Fruit fly (Drosophila melanogaster) whole organism, adult: ENCODE measurements around the gene CG13315.

Experiments used
- CG11617 ChIP-seq: fragments of 200-800 bp; sonication (Bioruptor generic); optimal IDR thresholded peaks from 2 replicates; lab custom pipeline; 2017; ENCODE audit warnings: mild to moderate bottlenecking, missing biosample characterization, missing genetic modification reagents, missing genetic modification characterization
- CG12768 ChIP-seq: fragments of 200-800 bp; sonication (Bioruptor generic); optimal IDR thresholded peaks from 2 replicates; lab custom pipeline; 2017; ENCODE audit warnings: missing biosample characterization, missing genetic modification characterization, mild to moderate bottlenecking, moderate library complexity, missing genetic modification reagents
- CG14711 ChIP-seq: fragments of 200-800 bp; sonication (Bioruptor generic); optimal IDR thresholded peaks from 2 replicates; lab custom pipeline; 2018; ENCODE audit warnings: missing biosample characterization, mild to moderate bottlenecking, missing genetic modification characterization, moderate library complexity
- CG1620 ChIP-seq: fragments of 200-800 bp; sonication (Bioruptor generic); optimal IDR thresholded peaks from 2 replicates; lab custom pipeline; 2016; ENCODE audit warnings: missing biosample characterization, missing genetic modification characterization
- CG33017 ChIP-seq: fragments of 200-800 bp; sonication (Bioruptor generic); optimal IDR thresholded peaks from 2 replicates; lab custom pipeline; 2018; ENCODE audit warnings: missing biosample characterization, mild to moderate bottlenecking, missing genetic modification characterization, moderate library complexity
- CG5204 ChIP-seq: fragments of 200-800 bp; sonication (Bioruptor generic); optimal IDR thresholded peaks from 2 replicates; lab custom pipeline; 2016; ENCODE audit warnings: missing biosample characterization, missing genetic modification characterization
- CG7045 ChIP-seq: fragments of 200-800 bp; sonication (Bioruptor generic); optimal IDR thresholded peaks from 2 replicates; lab custom pipeline; 2017; ENCODE audit warnings: missing biosample characterization, mild to moderate bottlenecking, missing genetic modification characterization
- CG7101 ChIP-seq: fragments of 200-800 bp; sonication (Bioruptor generic); optimal IDR thresholded peaks from 2 replicates; lab custom pipeline; 2018; ENCODE audit warnings: missing biosample characterization, mild to moderate bottlenecking, missing genetic modification characterization, moderate library complexity
- Clk ChIP-seq: fragments of 200-800 bp; sonication (Bioruptor generic); optimal IDR thresholded peaks from 2 replicates; lab custom pipeline; 2017; ENCODE audit warnings: missing biosample characterization, missing genetic modification characterization
- Crg-1 ChIP-seq: fragments of 200-800 bp; sonication (Bioruptor generic); optimal IDR thresholded peaks from 2 replicates; lab custom pipeline; 2016; ENCODE audit warnings: missing biosample characterization, missing genetic modification characterization
- Hr96 ChIP-seq: fragments of 200-800 bp; sonication (Bioruptor generic); optimal IDR thresholded peaks from 2 replicates; lab custom pipeline; 2016; ENCODE audit warnings: missing biosample characterization, missing genetic modification characterization
- Mnt ChIP-seq: fragments of 200-800 bp; sonication (Bioruptor generic); optimal IDR thresholded peaks from 2 replicates; lab custom pipeline; 2016; ENCODE audit warnings: missing biosample characterization, mild to moderate bottlenecking, missing genetic modification characterization
- bab1 ChIP-seq: fragments of 200-800 bp; sonication (Bioruptor generic); optimal IDR thresholded peaks from 3 replicates; lab custom pipeline; 2019; ENCODE audit warnings: missing biosample characterization, mild to moderate bottlenecking, missing genetic modification characterization, moderate library complexity
- cic ChIP-seq: fragments of 200-800 bp; sonication (Bioruptor generic); optimal IDR thresholded peaks from 2 replicates; lab custom pipeline; 2017; ENCODE audit warnings: missing biosample characterization, mild to moderate bottlenecking, missing genetic modification characterization, moderate library complexity
- cnc ChIP-seq, 2 experiments: fragments of >200 bp; optimal IDR thresholded peaks; 2 replicates each; lab custom pipeline; 2017
- kay ChIP-seq: fragments of 200-800 bp; sonication (Bioruptor generic); peaks from one replicate; lab custom pipeline; 2016; ENCODE audit warnings: missing biosample characterization, missing genetic modification characterization, borderline replicate concordance
- ovo ChIP-seq: fragments of 200-800 bp; sonication (Bioruptor generic); optimal IDR thresholded peaks from 2 replicates; lab custom pipeline; 2016; ENCODE audit warnings: missing biosample characterization, missing genetic modification characterization
- pad ChIP-seq: fragments of 200-800 bp; sonication (Bioruptor generic); optimal IDR thresholded peaks from 3 replicates; lab custom pipeline; 2017; ENCODE audit warnings: missing biosample characterization, missing genetic modification characterization, mild to moderate bottlenecking, moderate library complexity, missing genetic modification reagents
- tj ChIP-seq: fragments of 200-800 bp; sonication (Bioruptor generic); optimal IDR thresholded peaks from 3 replicates; lab custom pipeline; 2017; ENCODE audit warnings: missing biosample characterization, mild to moderate bottlenecking, missing genetic modification characterization, moderate library complexity
- toe ChIP-seq: fragments of 200-800 bp; sonication (Bioruptor generic); optimal IDR thresholded peaks from 2 replicates; lab custom pipeline; 2016; ENCODE audit warnings: missing biosample characterization, missing genetic modification characterization

Gene CG13315

dm6 chr3L:9054822-9055407 lies 41.8 kb upstream of the CG13315 start:
- TF ChIP-seq kay (GFP tag; lab: Kevin White, UChicago) (no peak), CG7101 (tag; lab: Kevin White, UChicago) (no peak), ovo (GFP tag; lab: Kevin White, UChicago) (no peak), CG7045 (no peak), toe (no peak), CG14711 (no peak)

DNA sequence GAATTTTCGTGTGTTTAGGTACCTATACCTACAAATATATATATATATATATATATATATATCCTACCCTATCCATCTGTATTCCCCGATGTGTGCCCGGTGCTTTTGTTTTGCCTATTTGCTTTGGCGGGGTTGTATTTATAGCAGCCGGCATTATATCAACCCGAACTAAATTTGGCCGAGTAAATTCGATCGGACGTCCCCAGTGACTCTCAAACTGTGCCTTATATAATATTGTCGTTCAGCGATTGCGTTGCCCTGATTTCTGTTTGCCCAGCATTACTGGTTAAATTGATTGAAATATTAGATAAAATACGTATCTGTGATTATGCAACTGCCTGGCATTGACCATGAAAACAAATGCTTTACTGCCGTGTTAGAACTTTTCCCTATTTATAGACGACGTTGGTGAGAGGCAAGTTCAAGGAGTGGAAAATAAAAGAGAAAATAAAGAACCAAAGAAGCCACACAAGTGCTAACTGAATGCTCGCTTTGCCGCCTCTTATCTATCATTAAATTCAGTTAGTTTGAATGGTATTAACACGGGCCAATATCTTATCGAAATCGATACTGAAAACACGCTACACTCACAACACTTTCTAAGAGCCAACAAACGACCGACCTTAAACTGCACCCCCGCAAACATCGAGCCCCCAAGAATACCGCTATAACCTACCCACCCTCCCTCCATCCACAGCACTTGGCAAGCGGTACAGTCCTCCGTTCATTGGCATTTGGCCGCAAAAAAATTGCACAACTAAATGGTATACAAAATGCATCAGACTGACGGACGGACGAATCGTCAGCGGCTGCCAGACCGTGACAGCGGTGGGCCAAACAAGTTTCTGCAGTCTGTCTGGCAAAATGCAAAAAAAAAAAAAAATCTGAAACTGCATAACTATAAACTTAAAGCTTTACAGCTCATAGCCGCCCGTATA lies 40.5 kb upstream of the CG13315 start:
- TF ChIP-seq bab1 (GFP tag; lab: Kevin White, UChicago) (no peak), cic (peak; percentile 75), cnc (optimal IDR thresholded peaks at IDR 0.05; lab: Kevin White, UChicago) (no peak), CG7101 (tag; lab: Kevin White, UChicago) (peak; percentile 14), kay (GFP tag; lab: Kevin White, UChicago) (peak; percentile 42), CG14711 (peak; percentile 28), CG7045 (no peak), CG33017 (tag; lab: Kevin White, UChicago) (no peak), toe (no peak), tj (GFP tag; lab: Kevin White, UChicago) (peak; percentile 44), ovo (GFP tag; lab: Kevin White, UChicago) (peak; percentile 94), CG12768 (GFP tag; lab: Kevin White, UChicago) (peak; percentile 11), Hr96 (GFP tag; lab: Kevin White, UChicago) (no peak), CG5204 (GFP tag; lab: Kevin White, UChicago) (no peak), Crg-1 (peak; percentile 11), CG11617 (GFP tag; lab: Kevin White, UChicago) (peak; percentile 51), CG1620 (GFP tag; lab: Kevin White, UChicago) (no peak), Mnt (GFP tag; lab: Kevin White, UChicago) (peak; percentile 60), pad (GFP tag; lab: Kevin White, UChicago) (no peak), Clk (GFP tag; lab: Kevin White, UChicago) (no peak)

DNA sequence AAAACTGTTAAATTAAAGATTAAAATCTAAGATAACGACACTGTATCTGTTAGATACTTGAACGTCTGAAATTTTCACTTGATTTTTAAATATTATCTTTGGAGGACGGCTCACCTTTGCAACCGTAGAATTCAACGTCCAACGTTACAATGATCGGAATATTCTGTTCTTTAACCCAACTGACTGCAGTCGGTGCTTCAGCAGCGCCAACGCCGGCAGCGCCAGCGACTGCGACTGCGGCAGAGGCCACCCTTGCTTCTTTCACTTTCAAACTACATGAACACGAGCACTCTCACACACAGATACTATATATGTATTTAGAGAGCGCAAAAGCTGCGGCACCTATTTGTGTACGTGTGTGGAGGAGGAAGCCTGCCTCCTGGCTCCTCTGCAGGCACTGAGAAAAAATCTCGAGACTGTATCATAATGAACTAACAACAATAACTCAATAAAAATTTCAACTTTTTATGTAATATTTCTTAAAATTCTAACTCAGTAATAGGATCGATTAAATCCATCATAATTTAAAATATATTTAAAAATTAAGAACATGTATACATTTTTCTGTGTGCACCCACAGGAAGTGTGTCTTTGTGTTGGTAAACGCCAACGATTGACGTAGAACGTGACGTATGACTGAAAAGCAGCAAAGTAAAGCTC lies 39.1 kb upstream of the CG13315 start:
- TF ChIP-seq CG12768 (GFP tag; lab: Kevin White, UChicago) (peak; percentile 96), CG7101 (tag; lab: Kevin White, UChicago) (peak; percentile 97), pad (GFP tag; lab: Kevin White, UChicago) (peak; percentile 83), Hr96 (GFP tag; lab: Kevin White, UChicago) (peak; percentile 80), Crg-1 (peak; percentile 83), Clk (GFP tag; lab: Kevin White, UChicago) (peak; percentile 96), CG11617 (GFP tag; lab: Kevin White, UChicago) (peak; percentile 95), bab1 (GFP tag; lab: Kevin White, UChicago) (peak; percentile 53), ovo (GFP tag; lab: Kevin White, UChicago) (peak; percentile 77), CG5204 (GFP tag; lab: Kevin White, UChicago) (peak; percentile 91), CG7045 (peak; percentile 97), kay (GFP tag; lab: Kevin White, UChicago) (peak; percentile 93), Mnt (GFP tag; lab: Kevin White, UChicago) (peak; percentile 82), cnc (optimal IDR thresholded peaks at IDR 0.05; lab: Kevin White, UChicago) (no peak), CG33017 (tag; lab: Kevin White, UChicago) (peak; percentile 98), CG14711 (peak; percentile 93), cic (peak; percentile 94), tj (GFP tag; lab: Kevin White, UChicago) (peak; percentile 77), toe (peak; percentile 91), CG1620 (GFP tag; lab: Kevin White, UChicago) (peak; percentile 67)

DNA sequence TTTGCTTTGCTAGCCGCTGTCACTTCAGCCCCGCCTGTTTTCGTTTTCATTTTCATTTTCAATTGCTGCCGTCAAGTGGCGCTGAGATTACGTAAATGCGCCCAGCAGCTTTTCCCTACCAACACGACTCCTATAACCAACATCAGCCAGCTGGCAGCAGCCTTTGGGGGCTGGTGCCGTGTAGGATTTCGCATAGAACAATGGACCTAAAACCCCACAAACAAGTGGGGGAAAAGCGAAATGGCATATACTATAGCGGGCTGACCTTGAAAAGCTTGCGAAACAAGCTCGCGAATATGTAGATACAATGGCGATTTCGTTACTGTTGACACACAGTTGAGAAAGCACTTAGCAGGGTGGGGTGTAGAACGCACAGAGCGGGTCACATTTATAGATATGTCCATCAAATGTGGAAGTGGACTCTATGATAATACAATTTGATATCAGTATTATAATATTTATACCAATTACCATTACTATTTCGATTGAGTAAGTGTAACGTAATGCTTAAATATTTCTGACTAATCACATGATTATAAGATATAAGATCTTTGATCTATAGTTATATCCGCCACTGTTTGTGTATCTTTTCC lies 37.0 kb upstream of the CG13315 start:
- peak; percentile 54 for TF ChIP-seq Mnt (GFP tag; lab: Kevin White, UChicago)
- peak; percentile 53 for TF ChIP-seq Clk (GFP tag; lab: Kevin White, UChicago)
- TF ChIP-seq pad (GFP tag; lab: Kevin White, UChicago), result peak; percentile 31
- no peak for TF ChIP-seq kay (GFP tag; lab: Kevin White, UChicago)
- TF ChIP-seq cnc (optimal IDR thresholded peaks at IDR 0.05; lab: Kevin White, UChicago), result no peak
- TF ChIP-seq CG11617 (GFP tag; lab: Kevin White, UChicago), result peak; percentile 35
- peak; percentile 25 for TF ChIP-seq CG1620 (GFP tag; lab: Kevin White, UChicago)
- peak; percentile 20 for TF ChIP-seq toe
- TF ChIP-seq CG14711, result peak; percentile 54
- peak; percentile 58 for TF ChIP-seq ovo (GFP tag; lab: Kevin White, UChicago)
- no peak for TF ChIP-seq bab1 (GFP tag; lab: Kevin White, UChicago)
- peak; percentile 5 for TF ChIP-seq tj (GFP tag; lab: Kevin White, UChicago)
- TF ChIP-seq CG7101 (tag; lab: Kevin White, UChicago), result peak; percentile 57
- TF ChIP-seq cic, result peak; percentile 47
- TF ChIP-seq CG12768 (GFP tag; lab: Kevin White, UChicago), result peak; percentile 54
- peak; percentile 40 for TF ChIP-seq CG7045
- peak; percentile 61 for TF ChIP-seq CG5204 (GFP tag; lab: Kevin White, UChicago)
- TF ChIP-seq Crg-1, result peak; percentile 44
- peak; percentile 81 for TF ChIP-seq CG33017 (tag; lab: Kevin White, UChicago)
- TF ChIP-seq Hr96 (GFP tag; lab: Kevin White, UChicago), result peak; percentile 54
